Worm (Caenorhabditis elegans) whole organism, L1 larva: ENCODE data around the gene M106.3.

ENCODE experiments used
- C16A3.4 ChIP-seq: fragments of 150-350 bp; optimal IDR thresholded peaks from 2 replicates; lab custom pipeline; 2014; ENCODE audit warnings: missing biosample characterization, missing genetic modification characterization
- C34B4.2 ChIP-seq: sonication (generic microtip); optimal IDR thresholded peaks from 2 replicates; lab custom pipeline; 2017; ENCODE audit warnings: mild to moderate bottlenecking, missing genetic modification characterization, missing compliant biosample characterization
- F16B12.6 ChIP-seq: fragments of 150-350 bp; optimal IDR thresholded peaks from 2 replicates; lab custom pipeline; 2014; ENCODE audit warnings: missing biosample characterization, missing genetic modification characterization
- aha-1 ChIP-seq: fragments of 150-350 bp; optimal IDR thresholded peaks from 2 replicates; lab custom pipeline; 2014; ENCODE audit warnings: missing biosample characterization, missing genetic modification characterization
- alr-1 ChIP-seq: fragments of 200-800 bp; sonication (Bioruptor generic); optimal IDR thresholded peaks from 2 replicates; lab custom pipeline; 2018; ENCODE audit warnings: borderline replicate concordance, mild to moderate bottlenecking, missing genetic modification characterization, missing compliant biosample characterization
- aly-2 ChIP-seq: fragments of 150-350 bp; optimal IDR thresholded peaks from 2 replicates; lab custom pipeline; 2014; ENCODE audit warnings: missing biosample characterization, missing genetic modification characterization
- blmp-1 ChIP-seq: fragments of 150-350 bp; optimal IDR thresholded peaks from 2 replicates; lab custom pipeline; 2014; ENCODE audit warnings: missing biosample characterization, missing genetic modification characterization
- ceh-63 ChIP-seq: fragments of 200-800 bp; sonication (Bioruptor generic); optimal IDR thresholded peaks from 2 replicates; lab custom pipeline; 2018; ENCODE audit warnings: mild to moderate bottlenecking, missing genetic modification characterization, missing compliant biosample characterization
- ces-1 ChIP-seq: fragments of 150-350 bp; optimal IDR thresholded peaks from 2 replicates; lab custom pipeline; 2014; ENCODE audit warnings: missing biosample characterization, missing genetic modification reagents, missing genetic modification characterization
- dpl-1 ChIP-seq, 3 experiments: fragments of 150-350 bp in 2 of 3; sonication (generic microtip) in 1 of 3; optimal IDR thresholded peaks; 2 replicates each; lab custom pipeline; 2014 to 2017; ENCODE audit warnings: missing biosample characterization in 3 of 3, missing genetic modification characterization in 3 of 3, missing genetic modification reagents in 3 of 3
- efl-1 ChIP-seq, 4 experiments: fragments of 150-350 bp; optimal IDR thresholded peaks in 3 of 4; peaks in 1 of 4; 1 replicate in 1 of 4; 2 replicates in 3 of 4; lab custom pipeline; 2014; ENCODE audit warnings: missing biosample characterization in 2 of 4, missing genetic modification characterization in 2 of 4, missing genetic modification reagents in 2 of 4
- efl-3 ChIP-seq: fragments of 200-800 bp; sonication (Bioruptor generic); optimal IDR thresholded peaks from 2 replicates; lab custom pipeline; 2018; ENCODE audit warnings: mild to moderate bottlenecking, missing genetic modification characterization, missing compliant biosample characterization
- egl-27 ChIP-seq, 2 experiments: fragments of 150-350 bp in 1 of 2; sonication (generic microtip); optimal IDR thresholded peaks; 3 replicates each; lab custom pipeline; 2017 to 2018; ENCODE audit warnings: missing biosample characterization in 2 of 2, missing genetic modification characterization in 2 of 2, missing genetic modification reagents in 2 of 2
- elt-3 ChIP-seq, 6 experiments: fragments of 150-350 bp in 1 of 6; sonication (generic microtip); optimal IDR thresholded peaks; 2 replicates each; lab custom pipeline; 2017 to 2018; ENCODE audit warnings: missing biosample characterization in 6 of 6, missing genetic modification characterization in 6 of 6, inconsistent platforms in 1 of 6
- ets-5 ChIP-seq: fragments of 200-800 bp; sonication (Bioruptor generic); IDR thresholded peaks from 2 replicates; pipeline ENCODE4 v1.3.6; 2022; ENCODE audit warnings: missing genetic modification characterization, missing compliant biosample characterization
- fkh-4 ChIP-seq: sonication (generic microtip); optimal IDR thresholded peaks from 2 replicates; lab custom pipeline; 2016; ENCODE audit warnings: missing compliant biosample characterization, missing genetic modification characterization, borderline replicate concordance
- fkh-8 ChIP-seq: sonication (generic microtip); optimal IDR thresholded peaks from 2 replicates; lab custom pipeline; 2016; ENCODE audit warnings: mild to moderate bottlenecking, missing genetic modification characterization, missing compliant biosample characterization
- fos-1 ChIP-seq: fragments of 150-350 bp; optimal IDR thresholded peaks from 2 replicates; lab custom pipeline; 2014; ENCODE audit warnings: missing biosample characterization, missing genetic modification characterization
- grh-1 ChIP-seq: fragments of 200-800 bp; sonication (Bioruptor generic); IDR thresholded peaks from 2 replicates; pipeline ENCODE4 v1.3.6; 2022; ENCODE audit warnings: missing genetic modification reagents, missing genetic modification characterization, missing compliant biosample characterization
- hlh-17 ChIP-seq: fragments of 200-800 bp; sonication (Bioruptor generic); optimal IDR thresholded peaks from 2 replicates; lab custom pipeline; 2018; ENCODE audit warnings: missing genetic modification characterization, mild to moderate bottlenecking, missing compliant biosample characterization, moderate library complexity, borderline replicate concordance
- hpl-2 ChIP-seq: fragments of 150-350 bp; optimal IDR thresholded peaks from 2 replicates; lab custom pipeline; 2014; ENCODE audit warnings: missing biosample characterization, missing genetic modification reagents, missing genetic modification characterization
- jun-1 ChIP-seq: fragments of 150-350 bp; optimal IDR thresholded peaks from 2 replicates; lab custom pipeline; 2014; ENCODE audit warnings: missing biosample characterization, missing genetic modification reagents, missing genetic modification characterization
- lin-14 ChIP-seq: fragments of 200-800 bp; sonication (Bioruptor generic); optimal IDR thresholded peaks from 2 replicates; lab custom pipeline; 2018; ENCODE audit warnings: mild to moderate bottlenecking, missing genetic modification characterization, moderate library complexity, missing compliant biosample characterization
- lin-15B ChIP-seq: fragments of 150-350 bp; sonication (generic microtip); optimal IDR thresholded peaks from 3 replicates; lab custom pipeline; 2014; ENCODE audit warnings: missing biosample characterization, missing genetic modification characterization
- lir-3 ChIP-seq: sonication (generic microtip); optimal IDR thresholded peaks from 2 replicates; lab custom pipeline; 2016; ENCODE audit warnings: mild to moderate bottlenecking, missing genetic modification characterization, moderate library complexity, missing compliant biosample characterization; ENCODE audit not compliant: poor library complexity
- mab-9 ChIP-seq: fragments of 200-800 bp; sonication (Bioruptor generic); IDR thresholded peaks from 2 replicates; pipeline ENCODE4 v1.3.6; 2022; ENCODE audit warnings: missing genetic modification reagents, missing genetic modification characterization, missing compliant biosample characterization
- mdl-1 ChIP-seq, 2 experiments: fragments of 150-350 bp; optimal IDR thresholded peaks; 2 replicates each; lab custom pipeline; 2014 to 2017; ENCODE audit warnings: missing biosample characterization in 2 of 2, missing genetic modification characterization in 2 of 2, inconsistent platforms in 1 of 2
- mef-2 ChIP-seq: fragments of 150-350 bp; optimal IDR thresholded peaks from 2 replicates; lab custom pipeline; 2014; ENCODE audit warnings: missing biosample characterization, missing genetic modification characterization
- mep-1 ChIP-seq: fragments of 150-350 bp; optimal IDR thresholded peaks from 2 replicates; lab custom pipeline; 2014; ENCODE audit warnings: missing biosample characterization, missing genetic modification characterization
- nhr-11 ChIP-seq: fragments of 150-350 bp; optimal IDR thresholded peaks from 2 replicates; lab custom pipeline; 2014; ENCODE audit warnings: missing biosample characterization, missing genetic modification characterization
- nhr-19 ChIP-seq: fragments of 200-800 bp; sonication (Bioruptor generic); conservative IDR thresholded peaks from 2 replicates; pipeline ENCODE4 v1.3.6; 2022; ENCODE audit warnings: missing genetic modification characterization, missing compliant biosample characterization
- nhr-28 ChIP-seq: fragments of 150-350 bp; optimal IDR thresholded peaks from 2 replicates; lab custom pipeline; 2014; ENCODE audit warnings: missing biosample characterization, missing genetic modification characterization
- nhr-71 ChIP-seq: sonication (generic microtip); optimal IDR thresholded peaks from 2 replicates; lab custom pipeline; 2016; ENCODE audit warnings: mild to moderate bottlenecking, missing genetic modification characterization, moderate library complexity, missing compliant biosample characterization
- nhr-76 ChIP-seq: sonication (generic microtip); optimal IDR thresholded peaks from 2 replicates; lab custom pipeline; 2017; ENCODE audit warnings: missing biosample characterization, missing genetic modification characterization
- nhr-84 ChIP-seq: sonication (generic microtip); optimal IDR thresholded peaks from 2 replicates; lab custom pipeline; 2017; ENCODE audit warnings: missing biosample characterization, missing genetic modification characterization
- nhr-85 ChIP-seq: sonication (generic microtip); peaks from one replicate; lab custom pipeline; 2016; ENCODE audit warnings: missing genetic modification characterization, inconsistent platforms, missing compliant biosample characterization
- pag-3 ChIP-seq: sonication (generic microtip); optimal IDR thresholded peaks from 2 replicates; lab custom pipeline; 2017; ENCODE audit warnings: missing genetic modification characterization, mild to moderate bottlenecking, missing compliant biosample characterization, antibody characterized with exemption, borderline replicate concordance; ENCODE audit not compliant: insufficient read depth
- snpc-4 ChIP-seq: fragments of 150-350 bp; optimal IDR thresholded peaks from 2 replicates; lab custom pipeline; 2014; ENCODE audit warnings: missing biosample characterization, missing genetic modification characterization
- snu-23 ChIP-seq: sonication (generic microtip); optimal IDR thresholded peaks from 2 replicates; lab custom pipeline; 2016; ENCODE audit warnings: missing genetic modification characterization, missing compliant biosample characterization
- sptf-1 ChIP-seq: fragments of 150-350 bp; optimal IDR thresholded peaks from 2 replicates; lab custom pipeline; 2014; ENCODE audit warnings: missing biosample characterization, missing genetic modification characterization
- swsn-7 ChIP-seq: sonication (generic microtip); optimal IDR thresholded peaks from 2 replicates; lab custom pipeline; 2016; ENCODE audit warnings: missing genetic modification characterization, missing compliant biosample characterization
- tbx-2 ChIP-seq: sonication (generic microtip); optimal IDR thresholded peaks from 2 replicates; lab custom pipeline; 2016; ENCODE audit warnings: missing genetic modification characterization, missing compliant biosample characterization
- unc-98 ChIP-seq: fragments of 200-800 bp; sonication (Bioruptor generic); IDR thresholded peaks from 2 replicates; pipeline ENCODE4 v1.3.6; 2022; ENCODE audit warnings: missing genetic modification characterization, missing compliant biosample characterization
- vab-15 ChIP-seq: sonication (generic microtip); optimal IDR thresholded peaks from 2 replicates; lab custom pipeline; 2017; ENCODE audit warnings: missing genotype, mild to moderate bottlenecking, missing genetic modification characterization, missing compliant biosample characterization
- ztf-11 ChIP-seq, 2 experiments: sonication (generic microtip); optimal IDR thresholded peaks; 2 replicates each; lab custom pipeline; 2016 to 2017; ENCODE audit warnings: missing genetic modification characterization in 2 of 2, missing biosample characterization in 1 of 2, missing compliant biosample characterization in 1 of 2

Gene M106.3

ce11 chrII:10861723-10862486 lies 1.2 kb upstream of the M106.3 start (continued):
- TF ChIP-seq fkh-4 (tag; lab: Kevin White, UChicago) (no peak), snu-23 (GFP tag; lab: Kevin White, UChicago) (no peak), tbx-2 (tag; lab: Kevin White, UChicago) (no peak), mab-9 (no peak), dpl-1 (GFP tag; optimal IDR thresholded peaks at IDR 0.05; lab: Kevin White, UChicago) (peak in 1 of 3 experiments; percentile 1), C34B4.2 (no peak), elt-3 (tag; optimal IDR thresholded peaks at IDR 0.05; lab: Kevin White, UChicago) (no peak), lir-3 (tag; lab: Kevin White, UChicago) (no peak), F16B12.6 (tag; lab: Kevin White, UChicago) (no peak), nhr-71 (tag; lab: Kevin White, UChicago) (peak; percentile 27), unc-98 (GFP tag; lab: Robert Waterston, UW) (no peak), aly-2 (tag; lab: Kevin White, UChicago) (no peak), mdl-1 (tag; optimal IDR thresholded peaks at IDR 0.05; lab: Kevin White, UChicago) (peak in 1 of 2 experiments; percentile 12), nhr-28 (no peak), hpl-2 (GFP tag; lab: Kevin White, UChicago) (no peak), nhr-84 (tag; lab: Kevin White, UChicago) (no peak), nhr-85 (peak; percentile 74), lin-15B (tag; lab: Kevin White, UChicago) (no peak), nhr-11 (tag; lab: Kevin White, UChicago) (no peak), nhr-76 (no peak), blmp-1 (peak; percentile 31), mef-2 (tag; lab: Kevin White, UChicago) (no peak), ztf-11 (tag; optimal IDR thresholded peaks at IDR 0.05; lab: Kevin White, UChicago) (no peak), egl-27 (tag; optimal IDR thresholded peaks at IDR 0.05; lab: Kevin White, UChicago) (no peak), efl-3 (no peak), efl-1 (optimal IDR thresholded peaks at IDR 0.05; lab: Kevin White, UChicago) (no peak), efl-1 (GFP tag; optimal IDR thresholded peaks at IDR 0.05 in 1 of 2; lab: Kevin White, UChicago) (peak in 1 of 2 experiments; percentile 57), lin-14 (GFP tag; lab: Kevin White, UChicago) (peak; percentile 34), swsn-7 (tag; lab: Kevin White, UChicago) (no peak), mep-1 (tag; lab: Kevin White, UChicago) (peak; percentile 32), hlh-17 (GFP tag; lab: Kevin White, UChicago) (no peak), fos-1 (tag; lab: Kevin White, UChicago) (no peak)

- no peak for TF ChIP-seq nhr-84 (tag; lab: Kevin White, UChicago)
- peak; percentile 22 for TF ChIP-seq nhr-85
Measured at ce11 chrII:10861305-10861704, 596 bp upstream of the M106.3 start.

- no peak for TF ChIP-seq aha-1 (tag; lab: Kevin White, UChicago)
Measured at ce11 chrII:10859359-10859758, 1.4 kb downstream of the M106.3 start.

ce11 chrII:10857077-10857476 lies 3.6 kb downstream of the M106.3 start, which contains the start of gene M106.7:
M106.7 (minus strand) TSS chrII:10857177.
- no peak for TF ChIP-seq pag-3 (tag; lab: Kevin White, UChicago)
- no peak for TF ChIP-seq snpc-4 (tag; lab: Kevin White, UChicago)
- TF ChIP-seq ceh-63 = no peak
- TF ChIP-seq fkh-8 (tag; lab: Kevin White, UChicago) = no peak
- no peak for TF ChIP-seq nhr-19 (GFP tag; lab: Robert Waterston, UW)
- TF ChIP-seq grh-1 (GFP tag; lab: Robert Waterston, UW) = no peak
- no peak for TF ChIP-seq elt-3 (tag; optimal IDR thresholded peaks at IDR 0.05; lab: Kevin White, UChicago)
- no peak for TF ChIP-seq tbx-2 (tag; lab: Kevin White, UChicago)
- TF ChIP-seq efl-1 (optimal IDR thresholded peaks at IDR 0.05; lab: Kevin White, UChicago) = no peak
- TF ChIP-seq efl-1 (GFP tag; optimal IDR thresholded peaks at IDR 0.05 in 1 of 2; lab: Kevin White, UChicago) = no peak
- TF ChIP-seq alr-1 (tag; lab: Kevin White, UChicago) = no peak
- no peak for TF ChIP-seq ces-1 (GFP tag; lab: Kevin White, UChicago)
- no peak for TF ChIP-seq vab-15 (tag; lab: Kevin White, UChicago)
- TF ChIP-seq jun-1 (tag; lab: Kevin White, UChicago) = no peak
- TF ChIP-seq ets-5 = no peak
- no peak for TF ChIP-seq sptf-1 (tag; lab: Kevin White, UChicago)
- no peak for TF ChIP-seq aha-1 (tag; lab: Kevin White, UChicago)
- no peak for TF ChIP-seq efl-3
- TF ChIP-seq C16A3.4 (tag; lab: Kevin White, UChicago) = no peak
